Worm (Caenorhabditis elegans): ENCODE measurements around the gene clc-31.
"Not testable (repeated sequence)": the region's sequence is repeated elsewhere in the genome, so short reads cannot be mapped to it uniquely, and the experiment has no call there.

Gene clc-31

DNA sequence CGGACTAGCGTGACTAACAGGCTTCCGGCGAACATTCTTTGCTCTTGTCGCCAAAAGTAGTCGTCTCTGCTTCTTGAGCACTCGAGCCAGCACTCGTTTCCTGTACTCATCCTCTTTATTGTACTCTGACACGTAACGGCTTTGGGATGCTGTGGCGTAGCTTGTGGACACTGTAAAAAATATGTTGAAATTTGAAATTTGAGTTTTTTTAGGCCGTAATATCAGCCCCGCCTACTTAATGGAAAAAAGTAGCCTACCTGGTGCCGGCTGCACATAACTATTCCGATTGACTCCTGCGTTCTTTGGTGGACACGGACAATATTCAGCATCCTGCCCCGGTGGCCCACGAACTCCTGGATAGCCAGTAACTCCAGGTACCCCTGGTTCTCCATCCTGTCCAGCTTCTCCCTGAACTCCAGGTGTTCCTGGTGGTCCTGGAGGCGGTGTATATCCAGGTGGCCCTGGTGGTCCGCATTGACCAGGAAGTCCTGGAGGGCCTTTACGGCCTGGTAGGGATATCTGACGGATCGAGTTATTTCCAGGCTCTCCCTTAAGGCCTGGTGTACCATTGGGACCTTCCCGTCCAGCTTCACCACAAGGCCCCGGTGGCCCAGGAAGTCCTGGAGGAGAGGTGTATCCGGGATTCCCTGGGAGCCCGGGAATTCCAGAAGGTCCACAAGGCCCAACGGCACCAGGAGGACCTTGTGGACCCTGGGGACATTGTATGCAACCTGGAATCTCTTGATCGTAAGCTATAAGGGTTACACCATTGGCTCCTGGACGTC is 36.2 kb upstream of the clc-31 start:
- TF ChIP-seq nhr-6 (tag; optimal IDR thresholded peaks at IDR 0.05) (no peak), nhr-129 (tag; optimal IDR thresholded peaks at IDR 0.05) (no peak), ceh-16 (tag; optimal IDR thresholded peaks at IDR 0.05) (no peak), sem-4 (tag; optimal IDR thresholded peaks at IDR 0.05) (no peak), aly-2 (tag; optimal IDR thresholded peaks at IDR 0.05) (no peak), egl-27 (tag; optimal IDR thresholded peaks at IDR 0.05) (no peak), alr-1 (tag; optimal IDR thresholded peaks at IDR 0.05) (no peak), skn-1 (tag; optimal IDR thresholded peaks at IDR 0.05) (no peak), crh-2 (tag; optimal IDR thresholded peaks at IDR 0.05) (no peak)

DNA sequence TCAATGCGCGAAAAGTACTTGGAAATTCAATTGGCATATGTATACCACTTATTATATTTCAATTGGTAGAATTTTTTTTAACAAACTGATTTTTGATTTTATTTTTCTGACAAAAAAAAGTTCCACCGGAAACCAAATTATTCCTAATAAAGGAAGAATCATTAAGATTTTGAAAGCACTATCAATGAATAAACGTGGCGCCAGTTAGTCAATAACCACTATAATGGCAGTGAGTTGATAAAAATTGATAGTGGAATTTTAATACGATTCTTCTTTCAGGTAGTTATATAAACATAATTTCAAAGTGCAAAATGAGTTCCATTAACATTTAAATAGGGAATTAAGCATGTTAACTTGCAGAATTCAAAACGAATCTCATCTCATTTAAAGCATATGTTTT is 34.7 kb upstream of the clc-31 start, which contains the start of gene col-69:
TSS of gene col-69 (minus strand) at position 101 of the 400 bp plus-strand sequence.
- no peak for TF ChIP-seq ama-1 (optimal IDR thresholded peaks at IDR 0.05)
- no peak for TF ChIP-seq blmp-1 (tag; optimal IDR thresholded peaks at IDR 0.05; ENCODE audit: insufficient read depth)
- TF ChIP-seq nhr-129 (tag; optimal IDR thresholded peaks at IDR 0.05), result no peak
- TF ChIP-seq fos-1 (tag; optimal IDR thresholded peaks at IDR 0.05), result peak; percentile 62
- TF ChIP-seq unc-39 (tag; optimal IDR thresholded peaks at IDR 0.05), result no peak
- no peak for TF ChIP-seq unc-62 (GFP tag; optimal IDR thresholded peaks at IDR 0.05)

DNA sequence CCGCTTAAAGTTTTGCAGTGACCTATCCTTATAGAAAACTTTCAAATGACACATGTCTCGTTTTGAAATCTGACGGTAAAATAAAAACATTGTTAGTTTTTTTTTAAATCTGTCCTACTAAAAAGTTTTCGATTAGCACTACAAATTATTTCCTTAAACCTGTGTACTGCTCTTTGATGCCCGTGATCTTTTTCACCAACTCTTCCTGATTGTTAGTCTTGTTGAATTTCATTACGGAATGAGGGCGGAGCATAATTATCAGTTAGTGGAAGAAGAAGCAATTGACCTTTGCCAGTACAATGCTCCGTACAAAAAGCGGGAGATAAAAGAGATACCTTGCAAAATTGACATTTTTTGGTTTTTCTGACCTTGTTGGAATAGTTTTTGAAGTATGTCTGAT is 33.2 kb upstream of the clc-31 start, which contains the start of gene K01A2.4:
TSS of gene K01A2.4 (plus strand) at position 301 of the 400 bp plus-strand sequence.
- TF ChIP-seq nhr-129 (tag; optimal IDR thresholded peaks at IDR 0.05), result no peak
- TF ChIP-seq nhr-12 (tag; optimal IDR thresholded peaks at IDR 0.05), result no peak
- no peak for TF ChIP-seq elt-3 (tag; optimal IDR thresholded peaks at IDR 0.05)
- TF ChIP-seq lin-39 (tag; optimal IDR thresholded peaks at IDR 0.05), result no peak
- TF ChIP-seq mab-5 (tag; optimal IDR thresholded peaks at IDR 0.05), result no peak
- no peak for TF ChIP-seq zag-1 (tag; optimal IDR thresholded peaks at IDR 0.05)
- no peak for TF ChIP-seq nhr-10 (tag; optimal IDR thresholded peaks at IDR 0.05)
- TF ChIP-seq nhr-21 (tag; optimal IDR thresholded peaks at IDR 0.05), result no peak
- TF ChIP-seq ztf-11 (tag; optimal IDR thresholded peaks at IDR 0.05), result no peak
- TF ChIP-seq elt-1 (tag; optimal IDR thresholded peaks at IDR 0.05), result no peak
- TF ChIP-seq nhr-25 (tag; optimal IDR thresholded peaks at IDR 0.05), result no peak
- TF ChIP-seq alr-1 (tag; optimal IDR thresholded peaks at IDR 0.05), result no peak
- no peak for TF ChIP-seq ama-1 (optimal IDR thresholded peaks at IDR 0.05)
- TF ChIP-seq C34F6.9 (tag; optimal IDR thresholded peaks at IDR 0.05), result no peak

DNA sequence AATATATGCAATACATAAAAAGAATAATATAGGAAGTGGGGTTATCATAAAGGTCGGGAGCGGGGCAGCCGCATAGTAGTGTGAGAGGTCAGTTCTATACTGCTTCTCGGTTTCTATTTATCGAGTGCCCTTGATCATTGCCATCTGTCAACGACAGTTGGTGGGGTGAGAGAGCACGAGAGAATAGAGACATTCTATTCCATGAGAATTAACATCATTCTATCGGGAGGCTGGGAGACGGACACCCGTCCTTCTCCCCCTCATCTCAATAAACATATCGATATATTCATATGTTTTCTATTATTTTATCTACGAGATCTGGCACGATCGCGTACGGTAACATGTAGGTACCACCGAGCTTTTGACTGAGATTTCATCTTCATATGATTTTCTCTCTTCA is 28.2 kb upstream of the clc-31 start, which contains the start of gene mps-2:
TSS of gene mps-2 (minus strand) at position 101 of the 400 bp plus-strand sequence.
- TF ChIP-seq unc-62 (GFP tag; optimal IDR thresholded peaks at IDR 0.05); blmp-1 (tag; optimal IDR thresholded peaks at IDR 0.05; ENCODE audit: insufficient read depth); nhr-77 (tag; optimal IDR thresholded peaks at IDR 0.05): not testable (repeated sequence)

DNA sequence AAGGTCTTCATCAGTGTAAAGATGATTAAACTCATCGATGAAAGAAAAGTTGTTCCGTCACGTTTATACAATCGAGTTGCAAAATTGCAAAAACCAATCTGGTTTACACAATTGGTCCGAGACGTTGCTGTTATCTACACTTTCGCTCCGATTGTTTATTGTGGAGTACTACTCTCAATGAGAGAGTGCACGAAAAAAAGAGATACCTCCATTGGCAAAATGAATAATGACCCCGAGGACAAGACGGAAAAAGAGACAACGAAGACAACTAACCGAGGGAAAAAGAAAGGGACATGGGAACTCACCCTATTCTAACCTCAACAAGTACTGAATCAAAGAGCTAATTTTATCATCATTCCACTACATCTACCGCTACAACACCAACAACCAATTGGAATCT is 26.8 kb upstream of the clc-31 start:
- TF ChIP-seq dmd-4 (tag; optimal IDR thresholded peaks at IDR 0.05), result no peak
- peak; percentile 1 for TF ChIP-seq sma-9 (GFP tag; optimal IDR thresholded peaks at IDR 0.05)
- TF ChIP-seq sma-9 (tag; optimal IDR thresholded peaks at IDR 0.05), result no peak
- peak; percentile 32 for TF ChIP-seq nhr-129 (tag; optimal IDR thresholded peaks at IDR 0.05)
- peak; percentile 12 for TF ChIP-seq ceh-16 (tag; optimal IDR thresholded peaks at IDR 0.05)

DNA sequence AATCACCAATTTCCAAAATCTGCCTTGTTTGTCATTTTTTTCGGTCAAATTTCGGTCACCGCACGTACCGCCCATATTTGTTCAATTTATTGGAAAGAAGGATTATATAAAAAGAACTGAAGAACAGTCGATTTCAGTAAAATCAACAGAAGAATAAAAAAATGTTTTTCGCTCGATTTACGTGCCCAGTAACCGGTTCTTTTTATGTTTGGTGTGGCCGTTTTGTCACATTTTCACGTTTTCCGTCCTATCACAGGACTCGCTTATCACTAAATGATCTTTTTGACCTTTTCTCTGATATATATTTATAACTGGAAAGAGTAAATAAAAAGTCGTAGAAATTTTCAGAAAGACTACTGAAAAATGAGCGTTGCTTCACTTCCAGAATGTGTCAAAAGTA is 20.9 kb upstream of the clc-31 start, which contains the start of gene far-7:
TSS of gene far-7 (plus strand) at position 331 of the 400 bp plus-strand sequence.
- TF ChIP-seq lin-11 (tag; optimal IDR thresholded peaks at IDR 0.05), result no peak
- TF ChIP-seq gmeb-1 (tag; optimal IDR thresholded peaks at IDR 0.05), result peak; percentile 1
- peak; percentile 74 for TF ChIP-seq ama-1 (optimal IDR thresholded peaks at IDR 0.05)

DNA sequence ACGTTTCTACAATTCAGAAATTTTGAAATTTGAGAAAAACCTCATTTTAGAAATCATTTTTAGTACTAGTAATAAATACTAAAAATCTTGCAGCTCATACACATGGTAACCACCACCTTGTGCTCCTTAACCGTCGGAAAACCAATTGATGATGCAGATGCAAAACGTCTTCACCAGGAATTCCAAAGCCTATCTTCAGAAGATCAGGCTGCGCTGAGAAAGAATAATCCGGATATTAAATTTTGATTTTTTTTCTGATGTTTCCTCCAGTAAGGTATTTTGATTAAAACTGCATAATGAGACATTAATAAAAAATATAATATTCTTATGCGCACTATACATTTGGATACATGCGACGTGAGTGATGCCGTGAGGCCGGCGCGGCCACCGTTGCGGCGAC is 19.5 kb upstream of the clc-31 start:
- no peak for TF ChIP-seq lin-11 (tag; optimal IDR thresholded peaks at IDR 0.05)
- TF ChIP-seq aly-2 (tag; optimal IDR thresholded peaks at IDR 0.05), result no peak
- TF ChIP-seq egl-27 (tag; optimal IDR thresholded peaks at IDR 0.05), result no peak
- no peak for TF ChIP-seq nhr-10 (tag; optimal IDR thresholded peaks at IDR 0.05)
- TF ChIP-seq elt-3 (tag; optimal IDR thresholded peaks at IDR 0.05), result no peak
- TF ChIP-seq nhr-6 (tag; optimal IDR thresholded peaks at IDR 0.05), result no peak
- TF ChIP-seq unc-55 (GFP tag; optimal IDR thresholded peaks at IDR 0.05), result no peak
- no peak for TF ChIP-seq C34F6.9 (tag; optimal IDR thresholded peaks at IDR 0.05)
- TF ChIP-seq lsy-2 (tag; optimal IDR thresholded peaks at IDR 0.05), result no peak
